Worm (Caenorhabditis elegans): ENCODE data around the gene vdac-1.

ce11 chrIV:7552958-7553553 lies 45.4 kb upstream of the vdac-1 start, which contains the start of gene dif-1:
- TF ChIP-seq unc-62 (GFP tag; optimal IDR thresholded peaks at IDR 0.05) (no peak), snpc-4 (tag; optimal IDR thresholded peaks at IDR 0.05) (no peak), hlh-1 (tag; optimal IDR thresholded peaks at IDR 0.05) (no peak), nhr-76 (tag; optimal IDR thresholded peaks at IDR 0.05) (no peak), blmp-1 (tag; optimal IDR thresholded peaks at IDR 0.05) (no peak), elt-3 (tag; optimal IDR thresholded peaks at IDR 0.05) (no peak), mls-2 (tag; optimal IDR thresholded peaks at IDR 0.05) (no peak), lsy-2 (tag; optimal IDR thresholded peaks at IDR 0.05) (no peak), elt-1 (tag; optimal IDR thresholded peaks at IDR 0.05; ENCODE audit: borderline replicate concordance, insufficient read depth) (no peak), nhr-12 (tag; optimal IDR thresholded peaks at IDR 0.05) (peak; percentile 90), sem-2 (GFP tag; optimal IDR thresholded peaks at IDR 0.05) (no peak), lin-32 (GFP tag; optimal IDR thresholded peaks at IDR 0.05) (no peak), ham-2 (GFP tag; optimal IDR thresholded peaks at IDR 0.05) (no peak)

Data from whole organism, mixed stage, embryonic.